Worm (Caenorhabditis elegans) whole organism, mixed stage, embryonic: ENCODE results near the gene T04B2.3.

Source experiments
- ces-1 ChIP-seq: fragments of 150-350 bp; optimal IDR thresholded peaks from 2 replicates; lab custom pipeline; 2014; ENCODE audit warnings: missing biosample characterization, missing genetic modification reagents, missing genetic modification characterization
- flh-1 ChIP-seq: fragments of 200-800 bp; sonication (Bioruptor generic); optimal IDR thresholded peaks from 2 replicates; lab custom pipeline; 2018; ENCODE audit warnings: mild to moderate bottlenecking, missing genetic modification characterization, moderate library complexity, missing compliant biosample characterization
- nhr-237 ChIP-seq: fragments of 150-350 bp; optimal IDR thresholded peaks from 2 replicates; lab custom pipeline; 2014; ENCODE audit warnings: missing biosample characterization, missing genetic modification characterization
- nhr-28 ChIP-seq: fragments of 150-350 bp; optimal IDR thresholded peaks from 2 replicates; lab custom pipeline; 2014; ENCODE audit warnings: missing biosample characterization, missing genetic modification characterization
- snpc-4 ChIP-seq: fragments of 150-350 bp; optimal IDR thresholded peaks from 2 replicates; lab custom pipeline; 2014; ENCODE audit warnings: missing biosample characterization, missing genetic modification characterization
- tbx-8 ChIP-seq: fragments of 200-800 bp; sonication (Bioruptor generic); optimal IDR thresholded peaks from 2 replicates; lab custom pipeline; 2018; ENCODE audit warnings: mild to moderate bottlenecking, missing genetic modification characterization, moderate library complexity, missing compliant biosample characterization
- unc-62 ChIP-seq: fragments of 150-350 bp; optimal IDR thresholded peaks from 2 replicates; lab custom pipeline; 2014; ENCODE audit warnings: missing biosample characterization, missing genetic modification reagents, missing genetic modification characterization

ce11 chrIV:10027566-10027965, 19.6 kb upstream of the T04B2.3 start, which contains the start of gene gipc-2:
- TF ChIP-seq nhr-28 (tag; lab: Kevin White, UChicago): no peak
- no peak for TF ChIP-seq flh-1 (GFP tag; lab: Kevin White, UChicago)
- TF ChIP-seq nhr-237 (tag; lab: Kevin White, UChicago): no peak
- no peak for TF ChIP-seq snpc-4 (tag; lab: Kevin White, UChicago)
- TF ChIP-seq unc-62 (GFP tag; lab: Kevin White, UChicago): no peak
- no peak for TF ChIP-seq tbx-8 (GFP tag; lab: Kevin White, UChicago)
- no peak for TF ChIP-seq ces-1 (GFP tag; lab: Kevin White, UChicago)
